Fruit fly (Drosophila melanogaster) whole organism, embryonic: ENCODE results near the gene TkR86C.

Experiments
- ATbp ChIP-seq: fragments of 200-800 bp; sonication (Bioruptor generic); optimal IDR thresholded peaks from 2 replicates; lab custom pipeline; 2017; ENCODE audit warnings: missing biosample characterization, mild to moderate bottlenecking, missing genetic modification characterization, missing genetic modification reagents
- CG10209 ChIP-seq: fragments of 200-800 bp; sonication (Bioruptor generic); optimal IDR thresholded peaks from 3 replicates; lab custom pipeline; 2017; ENCODE audit warnings: missing biosample characterization, mild to moderate bottlenecking, missing genetic modification characterization, missing genetic modification reagents
- CG10462 ChIP-seq: fragments of 200-800 bp; sonication (Bioruptor generic); optimal IDR thresholded peaks from 2 replicates; lab custom pipeline; 2016; ENCODE audit warnings: missing biosample characterization, missing genetic modification characterization
- CG11456 ChIP-seq: fragments of 200-800 bp; sonication (Bioruptor generic); IDR thresholded peaks from 3 replicates; pipeline ENCODE4 v1.3.6; 2022; ENCODE audit warnings: missing biosample characterization, missing genetic modification characterization
- CG1233 ChIP-seq: fragments of 200-800 bp; sonication (Bioruptor generic); optimal IDR thresholded peaks from 4 replicates; lab custom pipeline; 2018; ENCODE audit warnings: missing biosample characterization, mild to moderate bottlenecking, missing genetic modification characterization
- CG2129 ChIP-seq: fragments of 200-800 bp; sonication (Bioruptor generic); IDR thresholded peaks from 2 replicates; pipeline ENCODE4 v1.3.6; 2022; ENCODE audit warnings: missing biosample characterization, missing genetic modification characterization; ENCODE audit not compliant: partially characterized antibody
- CG30431 ChIP-seq: fragments of 200-800 bp; sonication (Bioruptor generic); optimal IDR thresholded peaks from 2 replicates; lab custom pipeline; 2017; ENCODE audit warnings: missing biosample characterization, missing genetic modification characterization
- CG31224 ChIP-seq: fragments of 200-800 bp; sonication (Bioruptor generic); IDR thresholded peaks from 2 replicates; pipeline ENCODE4 v1.3.6; 2022; ENCODE audit warnings: missing biosample characterization, missing genetic modification characterization
- CG33213 ChIP-seq: fragments of 200-800 bp; sonication (Bioruptor generic); optimal IDR thresholded peaks from 3 replicates; lab custom pipeline; 2016; ENCODE audit warnings: missing biosample characterization, missing genetic modification characterization
- CG3407 ChIP-seq: fragments of 200-800 bp; sonication (Bioruptor generic); optimal IDR thresholded peaks from 2 replicates; lab custom pipeline; 2018; ENCODE audit warnings: missing biosample characterization, mild to moderate bottlenecking, missing genetic modification characterization
- CG3838 ChIP-seq: fragments of 200-800 bp; sonication (Bioruptor generic); optimal IDR thresholded peaks from 3 replicates; lab custom pipeline; 2016; ENCODE audit warnings: missing biosample characterization, missing genetic modification characterization
- CG5245 ChIP-seq: fragments of 200-800 bp; sonication (Bioruptor generic); optimal IDR thresholded peaks from 3 replicates; lab custom pipeline; 2016; ENCODE audit warnings: missing biosample characterization, missing genetic modification characterization
- CG6175 ChIP-seq: fragments of 200-800 bp; sonication (Bioruptor generic); IDR thresholded peaks from 3 replicates; pipeline ENCODE4 v1.3.6; 2022; ENCODE audit warnings: missing biosample characterization, missing genetic modification characterization
- CG7357 ChIP-seq: fragments of 200-800 bp; sonication (Bioruptor generic); IDR thresholded peaks from 3 replicates; pipeline ENCODE4 v1.3.6; 2022; ENCODE audit warnings: missing biosample characterization, missing genetic modification characterization
- CG9215 ChIP-seq: fragments of 200-800 bp; sonication (Bioruptor generic); IDR thresholded peaks from 2 replicates; pipeline ENCODE4 v1.3.6; 2022; ENCODE audit warnings: missing biosample characterization, missing genetic modification characterization
- CG9437 ChIP-seq: fragments of 200-800 bp; sonication (Bioruptor generic); optimal IDR thresholded peaks from 2 replicates; lab custom pipeline; 2018; ENCODE audit warnings: missing biosample characterization, mild to moderate bottlenecking, missing genetic modification characterization
- CG9609 ChIP-seq: fragments of 200-800 bp; sonication (Bioruptor generic); optimal IDR thresholded peaks from 3 replicates; lab custom pipeline; 2016; ENCODE audit warnings: missing biosample characterization, missing genetic modification characterization
- CTCF ChIP-seq: fragments of 200-800 bp; sonication (Bioruptor generic); optimal IDR thresholded peaks from 2 replicates; lab custom pipeline; 2017; ENCODE audit warnings: missing biosample characterization, mild to moderate bottlenecking, missing genetic modification characterization, moderate library complexity
- ERR ChIP-seq: fragments of 200-800 bp; sonication (Bioruptor generic); optimal IDR thresholded peaks from 2 replicates; lab custom pipeline; 2016; ENCODE audit warnings: missing biosample characterization, missing genetic modification characterization
- Hey ChIP-seq: fragments of 200-800 bp; sonication (Bioruptor generic); optimal IDR thresholded peaks from 3 replicates; lab custom pipeline; 2018; ENCODE audit warnings: missing biosample characterization, mild to moderate bottlenecking, missing genetic modification characterization
- HmgZ ChIP-seq: fragments of 200-800 bp; sonication (Bioruptor generic); optimal IDR thresholded peaks from 2 replicates; lab custom pipeline; 2018; ENCODE audit warnings: missing biosample characterization, mild to moderate bottlenecking, missing genetic modification characterization
- Lhr ChIP-seq: fragments of 200-800 bp; sonication (Bioruptor generic); optimal IDR thresholded peaks from 3 replicates; lab custom pipeline; 2017; ENCODE audit warnings: mild to moderate bottlenecking, missing biosample characterization, missing genetic modification reagents, missing genetic modification characterization
- MESR4 ChIP-seq: fragments of 200-800 bp; sonication (Bioruptor generic); optimal IDR thresholded peaks from 2 replicates; lab custom pipeline; 2018; ENCODE audit warnings: missing biosample characterization, mild to moderate bottlenecking, missing genetic modification characterization, moderate library complexity
- Mes4 ChIP-seq: fragments of 200-800 bp; sonication (Bioruptor generic); optimal IDR thresholded peaks from 2 replicates; lab custom pipeline; 2016; ENCODE audit warnings: missing biosample characterization, missing genetic modification characterization
- NK7.1 ChIP-seq: fragments of 200-800 bp; sonication (Bioruptor generic); optimal IDR thresholded peaks from 3 replicates; lab custom pipeline; 2016; ENCODE audit warnings: missing biosample characterization, missing genetic modification characterization
- Nf-YC ChIP-seq: fragments of 200-800 bp; optimal IDR thresholded peaks from 3 replicates; lab custom pipeline; 2019; ENCODE audit warnings: missing biosample characterization, mild to moderate bottlenecking, missing genetic modification characterization, moderate library complexity
- Six4 ChIP-seq: fragments of 200-800 bp; sonication (Bioruptor generic); optimal IDR thresholded peaks from 2 replicates; lab custom pipeline; 2016; ENCODE audit warnings: missing biosample characterization, missing genetic modification characterization
- TFAM ChIP-seq: fragments of 200-800 bp; sonication (Bioruptor generic); optimal IDR thresholded peaks from 2 replicates; lab custom pipeline; 2017; ENCODE audit warnings: missing biosample characterization, missing genetic modification characterization, inconsistent platforms
- cato ChIP-seq: fragments of 200-800 bp; sonication (Bioruptor generic); optimal IDR thresholded peaks from 2 replicates; lab custom pipeline; 2016; ENCODE audit warnings: missing biosample characterization, missing genetic modification characterization, borderline replicate concordance
- chn ChIP-seq: fragments of 200-800 bp; sonication (Bioruptor generic); optimal IDR thresholded peaks from 2 replicates; lab custom pipeline; 2016; ENCODE audit warnings: missing biosample characterization, missing genetic modification characterization
- da ChIP-seq: fragments of 200-800 bp; sonication (Bioruptor generic); optimal IDR thresholded peaks from 2 replicates; lab custom pipeline; 2016; ENCODE audit warnings: missing biosample characterization, missing genetic modification characterization
- disco-r ChIP-seq: fragments of 200-800 bp; sonication (Bioruptor generic); optimal IDR thresholded peaks from 2 replicates; lab custom pipeline; 2016; ENCODE audit warnings: missing biosample characterization, missing genetic modification characterization
- fd96Cb ChIP-seq: fragments of 200-800 bp; sonication (Bioruptor generic); optimal IDR thresholded peaks from 2 replicates; lab custom pipeline; 2018; ENCODE audit warnings: missing biosample characterization, mild to moderate bottlenecking, missing genetic modification characterization, moderate library complexity
- gt ChIP-seq: fragments of 200-800 bp; sonication (Bioruptor generic); IDR thresholded peaks from 2 replicates; pipeline ENCODE4 v1.3.6; 2022; ENCODE audit warnings: missing biosample characterization, missing genetic modification characterization
- lmd ChIP-seq: fragments of 200-800 bp; sonication (Bioruptor generic); IDR thresholded peaks from 2 replicates; pipeline ENCODE4 v1.3.6; 2022; ENCODE audit warnings: missing biosample characterization, missing genetic modification characterization
- nom ChIP-seq: fragments of 200-800 bp; sonication (Bioruptor generic); optimal IDR thresholded peaks from 2 replicates; lab custom pipeline; 2017; ENCODE audit warnings: missing biosample characterization, missing genetic modification characterization, mild to moderate bottlenecking, moderate library complexity, missing genetic modification reagents
- pan ChIP-seq, 4 experiments: fragments of >200 bp in 3 of 4; fragments of 200-800 bp in 1 of 4; sonication (Bioruptor generic) in 1 of 4; optimal IDR thresholded peaks in 3 of 4; IDR thresholded peaks in 1 of 4; 2 replicates each; pipeline versions ENCODE4 v1.3.6 to Lab custom; 2017 to 2022; ENCODE audit warnings: missing biosample characterization in 2 of 4, missing genetic modification characterization in 2 of 4, mixed read lengths in 1 of 4
- peb ChIP-seq: fragments of 200-800 bp; sonication (Bioruptor generic); IDR thresholded peaks from 2 replicates; pipeline ENCODE4 v1.3.6; 2022; ENCODE audit warnings: missing biosample characterization, missing genetic modification characterization
- pho ChIP-seq: fragments of 200-800 bp; sonication (Bioruptor generic); optimal IDR thresholded peaks from 2 replicates; lab custom pipeline; 2016; ENCODE audit warnings: missing biosample characterization, missing genetic modification characterization
- row ChIP-seq: fragments of 200-800 bp; sonication (Bioruptor generic); IDR thresholded peaks from 3 replicates; pipeline ENCODE4 v1.3.6; 2022; ENCODE audit warnings: missing biosample characterization, missing genetic modification characterization
- sc ChIP-seq, 3 experiments: fragments of >200 bp in 2 of 3; fragments of 200-800 bp in 1 of 3; sonication (Bioruptor generic) in 1 of 3; optimal IDR thresholded peaks; 2 replicates in 2 of 3; 3 replicates in 1 of 3; lab custom pipeline; 2017; ENCODE audit warnings: mild to moderate bottlenecking in 1 of 3, missing biosample characterization in 1 of 3, missing genetic modification characterization in 1 of 3, missing genetic modification reagents in 1 of 3
- sima ChIP-seq: fragments of 200-800 bp; sonication (Bioruptor generic); optimal IDR thresholded peaks from 2 replicates; lab custom pipeline; 2016; ENCODE audit warnings: missing biosample characterization, missing genetic modification characterization
- sna ChIP-seq: fragments of 200-800 bp; sonication (Bioruptor generic); IDR thresholded peaks from 2 replicates; pipeline ENCODE4 v1.3.6; 2022; ENCODE audit warnings: missing biosample characterization, missing genetic modification characterization; ENCODE audit not compliant: partially characterized antibody
- ssp ChIP-seq: fragments of 200-800 bp; sonication (Bioruptor generic); IDR thresholded peaks from 2 replicates; pipeline ENCODE4 v1.3.6; 2022; ENCODE audit warnings: missing biosample characterization, missing genetic modification characterization
- tna ChIP-seq: fragments of 200-800 bp; sonication (Bioruptor generic); IDR thresholded peaks from 2 replicates; pipeline ENCODE4 v1.3.6; 2022; ENCODE audit warnings: missing biosample characterization, missing genetic modification characterization; ENCODE audit not compliant: partially characterized antibody
- vvl ChIP-seq: fragments of 200-800 bp; sonication (Bioruptor generic); IDR thresholded peaks from 2 replicates; pipeline ENCODE4 v1.3.6; 2022; ENCODE audit warnings: missing biosample characterization, missing genetic modification characterization
- wdn ChIP-seq: fragments of 200-800 bp; sonication (Bioruptor generic); IDR thresholded peaks from 2 replicates; pipeline ENCODE4 v1.3.6; 2022; ENCODE audit warnings: missing biosample characterization, missing genetic modification characterization
- wek ChIP-seq: fragments of 200-800 bp; sonication (Bioruptor generic); optimal IDR thresholded peaks from 3 replicates; lab custom pipeline; 2018; ENCODE audit warnings: missing biosample characterization, mild to moderate bottlenecking, missing genetic modification characterization, moderate library complexity

Gene TkR86C

DNA sequence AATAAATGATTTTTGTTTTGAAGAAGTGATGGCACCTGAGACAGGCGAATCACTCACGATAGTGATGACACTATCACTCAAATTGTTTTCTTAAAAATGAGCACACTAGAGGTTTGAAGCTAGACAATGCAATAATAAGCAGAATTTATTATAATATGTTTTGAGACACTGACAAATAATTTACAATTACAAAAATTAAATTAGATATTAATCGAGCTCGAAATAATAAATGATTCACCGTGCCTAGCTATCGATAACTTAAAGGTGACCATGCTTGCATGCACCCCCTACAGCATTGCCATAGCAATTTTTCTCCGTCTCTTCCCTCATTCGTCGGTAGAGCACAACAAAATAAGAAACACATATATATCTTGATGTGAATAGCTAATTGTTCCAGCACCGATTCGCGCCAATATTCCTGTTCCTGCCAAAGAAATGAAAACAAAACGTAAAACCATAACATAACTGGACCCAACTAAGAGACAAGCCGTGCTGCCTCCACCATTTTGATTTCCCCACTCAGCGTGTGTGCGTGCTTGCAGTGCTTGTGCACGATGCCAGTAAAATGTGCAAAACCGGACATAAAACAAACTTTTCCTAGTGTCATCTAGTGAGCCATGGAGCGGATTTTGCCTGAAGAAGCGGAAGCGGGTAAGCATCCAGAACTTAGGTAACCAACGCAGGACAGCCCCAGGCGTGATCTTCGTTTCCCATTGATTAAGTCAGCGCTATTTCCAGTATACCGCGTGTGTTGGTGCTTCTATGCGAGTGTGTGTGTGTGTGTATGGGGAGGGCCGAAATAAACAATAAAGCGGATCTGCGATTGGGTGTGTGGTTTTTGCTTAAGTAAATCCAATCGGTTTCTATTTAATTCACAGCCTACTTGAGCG is 10.2 kb upstream of the TkR86C start, which contains the start of the genes MED7 and Cap-H2 (continued):
- peak; percentile 43 for TF ChIP-seq CG9437 (GFP tag; lab: Kevin White, UChicago)
- TF ChIP-seq CG10209 (GFP tag; lab: Kevin White, UChicago): peak; percentile 64
- peak; percentile 12 for TF ChIP-seq disco-r
- TF ChIP-seq Nf-YC: peak; percentile 77
- TF ChIP-seq CG5245: peak; percentile 73
- peak; percentile 100 for TF ChIP-seq CG9215 (GFP tag; lab: Robert Waterston, UW)
- TF ChIP-seq CG1233 (GFP tag; lab: Kevin White, UChicago): peak; percentile 59
- peak; percentile 91 for TF ChIP-seq tna (GFP tag; lab: Robert Waterston, UW)
- no peak for TF ChIP-seq ATbp
- TF ChIP-seq TFAM (GFP tag; lab: Kevin White, UChicago): no peak
- TF ChIP-seq wdn (GFP tag; lab: Robert Waterston, UW): peak; percentile 67; the same call in 1 of the 2 replicates
- peak; percentile 47 for TF ChIP-seq CG9609
- peak; percentile 87 for TF ChIP-seq lmd (GFP tag; lab: Robert Waterston, UW)
- TF ChIP-seq fd96Cb: peak; percentile 67
- TF ChIP-seq CG10462: peak; percentile 61
- no peak for TF ChIP-seq sima (GFP tag; lab: Kevin White, UChicago)
- TF ChIP-seq vvl (GFP tag; lab: Robert Waterston, UW): peak; percentile 88
- TF ChIP-seq NK7.1 (GFP tag; lab: Kevin White, UChicago): no peak
- peak; percentile 41 for TF ChIP-seq ERR (GFP tag; lab: Kevin White, UChicago)
- TF ChIP-seq CG30431 (GFP tag; lab: Kevin White, UChicago): peak; percentile 52
- no peak for TF ChIP-seq wek (GFP tag; lab: Kevin White, UChicago)
- TF ChIP-seq row: peak; percentile 98
- peak; percentile 89 for TF ChIP-seq pho (GFP tag; lab: Kevin White, UChicago)
- TF ChIP-seq HmgZ (tag; lab: Kevin White, UChicago): peak; percentile 74
- peak; percentile 58 for TF ChIP-seq CG3407 (GFP tag; lab: Kevin White, UChicago)
- peak; percentile 69 for TF ChIP-seq CG7357 (GFP tag; lab: Robert Waterston, UW)
- TF ChIP-seq CG2129 (GFP tag; lab: Robert Waterston, UW): peak; percentile 99
- TF ChIP-seq Six4 (GFP tag; lab: Kevin White, UChicago): peak; percentile 38
- peak; percentile 65 for TF ChIP-seq MESR4
- peak; percentile 86 for TF ChIP-seq chn
- peak; percentile 86; the same call in 2 of the 3 replicates for TF ChIP-seq CG11456 (GFP tag; lab: Robert Waterston, UW)
- TF ChIP-seq Mes4 (GFP tag; lab: Kevin White, UChicago): peak; percentile 53
- TF ChIP-seq pan (optimal IDR thresholded peaks at IDR 0.05; lab: Kevin White, UChicago): no peak
- TF ChIP-seq pan (GFP tag; optimal IDR thresholded peaks at IDR 0.05 in 1 of 2, IDR thresholded peaks at IDR 0.05 in 1 of 2): peak in 1 of 2 experiments; percentile 84
- no peak for TF ChIP-seq Hey (tag; lab: Kevin White, UChicago)
- TF ChIP-seq gt: peak; percentile 62
- no peak for TF ChIP-seq nom (GFP tag; lab: Kevin White, UChicago)
- TF ChIP-seq Lhr: peak; percentile 57
- peak; percentile 55 for TF ChIP-seq CG3838 (GFP tag; lab: Kevin White, UChicago)
- TF ChIP-seq CTCF: no peak
- peak; percentile 82 for TF ChIP-seq CG33213
- TF ChIP-seq CG6175 (GFP tag; lab: Robert Waterston, UW): peak; percentile 56; the same call in 1 of the 3 replicates
- TF ChIP-seq CG31224 (GFP tag; lab: Robert Waterston, UW): peak; percentile 71
- TF ChIP-seq sna: peak; percentile 100
- no peak for TF ChIP-seq da (GFP tag; lab: Kevin White, UChicago)
- no peak for TF ChIP-seq sc (optimal IDR thresholded peaks at IDR 0.05; lab: Kevin White, UChicago)
- peak; percentile 3 for TF ChIP-seq sc (GFP tag; optimal IDR thresholded peaks at IDR 0.05; lab: Kevin White, UChicago)
- TF ChIP-seq peb (GFP tag; lab: Robert Waterston, UW): peak; percentile 53; the same call in 1 of the 2 replicates
- peak; percentile 75 for TF ChIP-seq ssp (GFP tag; lab: Robert Waterston, UW)
- peak; percentile 42 for TF ChIP-seq cato
